Fruit fly (Drosophila melanogaster): ENCODE measurements around the gene Msp300.

The Msp300 gene

dm6 chr2L:5086905-5087522, 13.7 kb upstream of the Msp300 start (continued):
- TF ChIP-seq al (GFP tag; IDR thresholded peaks at IDR 0.05) = no peak; the same call in 1 of the 2 replicates
- peak; percentile 49; the same call in 1 of the 3 replicates for TF ChIP-seq CG34422 (GFP tag; IDR thresholded peaks at IDR 0.05)
- TF ChIP-seq Xbp1 (GFP tag; optimal IDR thresholded peaks at IDR 0.05) = peak; percentile 77
- peak; percentile 67 for TF ChIP-seq run (tag; optimal IDR thresholded peaks at IDR 0.05)
- TF ChIP-seq ro (GFP tag; IDR thresholded peaks at IDR 0.05) = no peak
- TF ChIP-seq Side (GFP tag; optimal IDR thresholded peaks at IDR 0.05) = peak; percentile 55
- no peak for TF ChIP-seq pros (GFP tag; optimal IDR thresholded peaks at IDR 0.05)
- 0 out of 3 replicates have a peak, but pooled peaks have one; percentile 25 for TF ChIP-seq CG11093 (GFP tag; IDR thresholded peaks at IDR 0.05)
- peak; percentile 53 for TF ChIP-seq twi (tag; optimal IDR thresholded peaks at IDR 0.05)
- no peak for TF ChIP-seq jigr1 (GFP tag; IDR thresholded peaks at IDR 0.05)
- TF ChIP-seq CG9609 (GFP tag; optimal IDR thresholded peaks at IDR 0.05) = peak; percentile 57
- TF ChIP-seq NfI (GFP tag; optimal IDR thresholded peaks at IDR 0.05) = peak; percentile 79
- TF ChIP-seq CG32532 (GFP tag; IDR thresholded peaks at IDR 0.05) = 0 out of 2 replicates have a peak, but pooled peaks have one; percentile 8
- TF ChIP-seq tna (GFP tag; IDR thresholded peaks at IDR 0.05; ENCODE audit: partially characterized antibody) = no peak
- TF ChIP-seq nau (GFP tag; optimal IDR thresholded peaks at IDR 0.05) = peak; percentile 86
- TF ChIP-seq vvl (GFP tag; IDR thresholded peaks at IDR 0.05) = peak; percentile 62; the same call in 1 of the 2 replicates
- TF ChIP-seq Fer3 (tag; optimal IDR thresholded peaks at IDR 0.05) = peak; percentile 71
- no peak for TF ChIP-seq BEAF-32 (GFP tag; optimal IDR thresholded peaks at IDR 0.05)
- peak; percentile 51 for TF ChIP-seq trh (GFP tag; optimal IDR thresholded peaks at IDR 0.05)
- no peak for TF ChIP-seq ham (GFP tag; IDR thresholded peaks at IDR 0.05)
- TF ChIP-seq Hand (GFP tag; optimal IDR thresholded peaks at IDR 0.05) = peak; percentile 65
- peak; percentile 69 for TF ChIP-seq CG11723 (GFP tag; optimal IDR thresholded peaks at IDR 0.05)
- TF ChIP-seq CG4328 (GFP tag; optimal IDR thresholded peaks at IDR 0.05) = peak; percentile 52
- TF ChIP-seq pb (GFP tag; optimal IDR thresholded peaks at IDR 0.05) = peak; percentile 68
- TF ChIP-seq bcd (GFP tag; optimal IDR thresholded peaks at IDR 0.05) = peak; percentile 72
- 0 out of 2 replicates have a peak, but pooled peaks have one; percentile 25 for TF ChIP-seq Nf-YA (GFP tag; IDR thresholded peaks at IDR 0.05)
- peak; percentile 15 for TF ChIP-seq tup (GFP tag; optimal IDR thresholded peaks at IDR 0.05)
- TF ChIP-seq CG2875 (GFP tag; optimal IDR thresholded peaks at IDR 0.05) = peak; percentile 64
- peak; percentile 26 for TF ChIP-seq HmgD (GFP tag; optimal IDR thresholded peaks at IDR 0.05)
- TF ChIP-seq CG12219 (GFP tag; optimal IDR thresholded peaks at IDR 0.05) = peak; percentile 79
- TF ChIP-seq Dad (GFP tag; optimal IDR thresholded peaks at IDR 0.05) = peak; percentile 16
- no peak for TF ChIP-seq B-H2 (GFP tag; optimal IDR thresholded peaks at IDR 0.05)
- TF ChIP-seq fu2 (GFP tag; optimal IDR thresholded peaks at IDR 0.05) = peak; percentile 26
- TF ChIP-seq CG10543 (GFP tag; optimal IDR thresholded peaks at IDR 0.05) = peak; percentile 57
- TF ChIP-seq sisA (GFP tag; IDR thresholded peaks at IDR 0.05) = peak; percentile 57
- peak; percentile 53 for TF ChIP-seq Jarid2 (GFP tag; optimal IDR thresholded peaks at IDR 0.05)
- TF ChIP-seq gem (tag; optimal IDR thresholded peaks at IDR 0.05) = peak; percentile 87
- TF ChIP-seq CTCF (GFP tag; optimal IDR thresholded peaks at IDR 0.05) = peak; percentile 34
- peak; percentile 82 for TF ChIP-seq phol (tag; optimal IDR thresholded peaks at IDR 0.05)
- TF ChIP-seq jumu (GFP tag; optimal IDR thresholded peaks at IDR 0.05) = peak; percentile 41
- peak; percentile 37; the same call in 2 of the 3 replicates for TF ChIP-seq B-H1 (GFP tag; IDR thresholded peaks at IDR 0.05)
- TF ChIP-seq CG30431 (GFP tag; optimal IDR thresholded peaks at IDR 0.05) = peak; percentile 60
- TF ChIP-seq CG4854 (GFP tag; optimal IDR thresholded peaks at IDR 0.05) = peak; percentile 68
- TF ChIP-seq PHDP (tag; optimal IDR thresholded peaks at IDR 0.05) = peak; percentile 85
- TF ChIP-seq pho (GFP tag; optimal IDR thresholded peaks at IDR 0.05) = peak; percentile 24
- peak; percentile 56 for TF ChIP-seq wor (GFP tag; IDR thresholded peaks at IDR 0.05)
- TF ChIP-seq Dp (GFP tag; optimal IDR thresholded peaks at IDR 0.05) = no peak
- TF ChIP-seq CG1647 (GFP tag; optimal IDR thresholded peaks at IDR 0.05) = peak; percentile 82
- peak; percentile 72 for TF ChIP-seq CG13775 (GFP tag; optimal IDR thresholded peaks at IDR 0.05)
- peak; percentile 47 for TF ChIP-seq CG9932 (GFP tag; IDR thresholded peaks at IDR 0.05)

All from whole organism, embryonic.